Fruit fly (Drosophila melanogaster): ENCODE measurements around the gene Cp7Fa.
A peak's percentile ranks its signal among the peaks of the same experiment; 100 is the strongest.

The Cp7Fa gene

DNA sequence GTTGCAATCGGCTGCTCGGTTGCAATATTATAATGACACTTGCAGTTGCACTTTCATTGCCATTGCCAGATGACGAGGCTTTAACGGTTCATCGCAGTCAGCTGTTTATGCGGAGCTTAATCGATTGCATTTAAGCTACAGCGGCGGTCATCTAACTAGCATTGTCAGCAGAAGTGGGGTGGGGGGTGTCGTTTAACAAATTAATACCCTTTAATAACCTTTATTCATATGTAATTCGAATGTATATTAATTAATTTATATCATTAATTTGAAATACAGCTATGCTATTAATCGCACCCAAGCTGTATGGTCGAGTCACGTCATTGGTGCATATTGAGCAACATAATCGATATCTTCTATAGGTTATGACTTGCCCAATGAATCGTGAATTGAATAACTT, 22.2 kb downstream of the Cp7Fa start:
- TF ChIP-seq CG8301 (tag; optimal IDR thresholded peaks at IDR 0.05) (peak; percentile 72), rn (GFP tag; IDR thresholded peaks at IDR 0.05) (no peak; the same call in 1 of the 2 replicates), gl (tag; optimal IDR thresholded peaks at IDR 0.05) (peak; percentile 36), Pif1B (GFP tag; optimal IDR thresholded peaks at IDR 0.05) (peak; percentile 78), CG10348 (GFP tag; IDR thresholded peaks at IDR 0.05) (no peak), CG13204 (GFP tag; optimal IDR thresholded peaks at IDR 0.05) (no peak), CG32121 (GFP tag; IDR thresholded peaks at IDR 0.05) (peak; percentile 85), CG8159 (tag; optimal IDR thresholded peaks at IDR 0.05) (peak; percentile 78), CG4496 (GFP tag; IDR thresholded peaks at IDR 0.05) (peak; percentile 93), Pif1A (GFP tag; optimal IDR thresholded peaks at IDR 0.05) (peak; percentile 73), Snoo (tag; optimal IDR thresholded peaks at IDR 0.05) (peak; percentile 77), CG17806 (tag; optimal IDR thresholded peaks at IDR 0.05) (peak; percentile 70), CG12605 (GFP tag; IDR thresholded peaks at IDR 0.05) (peak; percentile 87), Ets98B (GFP tag; IDR thresholded peaks at IDR 0.05) (peak; percentile 92), CG9948 (tag; optimal IDR thresholded peaks at IDR 0.05) (peak; percentile 69), CG15710 (tag; optimal IDR thresholded peaks at IDR 0.05) (peak; percentile 81), D1 (tag; optimal IDR thresholded peaks at IDR 0.05) (no peak), CG34367 (tag; optimal IDR thresholded peaks at IDR 0.05) (peak; percentile 65), fd96Ca (GFP tag; IDR thresholded peaks at IDR 0.05) (peak; percentile 92), CG14655 (GFP tag; optimal IDR thresholded peaks at IDR 0.05) (peak; percentile 79), EcR (GFP tag; optimal IDR thresholded peaks at IDR 0.05) (no peak)

DNA sequence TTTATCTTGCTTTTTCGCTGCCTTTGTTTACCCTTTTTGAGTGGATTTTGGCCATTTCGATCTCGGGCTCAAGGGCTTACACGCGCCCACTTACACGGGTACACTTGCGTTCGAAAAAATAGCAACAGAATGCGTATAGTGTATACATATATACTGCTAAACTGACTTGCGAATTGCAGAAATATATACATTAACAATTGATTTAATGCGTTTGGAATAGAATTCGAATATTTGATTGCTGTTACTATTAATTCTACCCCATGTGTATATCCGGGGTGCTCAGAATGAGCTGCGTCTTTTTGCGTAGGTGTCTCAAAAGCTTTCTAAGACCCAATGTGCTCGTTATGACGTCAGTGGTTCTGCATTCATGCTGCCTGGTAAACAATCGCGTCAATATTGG, 22.8 kb downstream of the Cp7Fa start:
- TF ChIP-seq EcR (GFP tag; optimal IDR thresholded peaks at IDR 0.05): no peak
- no peak for TF ChIP-seq CG13204 (GFP tag; optimal IDR thresholded peaks at IDR 0.05)
- no peak for TF ChIP-seq CG9948 (tag; optimal IDR thresholded peaks at IDR 0.05)
- no peak for TF ChIP-seq Pif1A (GFP tag; optimal IDR thresholded peaks at IDR 0.05)
- TF ChIP-seq CG15710 (tag; optimal IDR thresholded peaks at IDR 0.05): no peak
- TF ChIP-seq CG17806 (tag; optimal IDR thresholded peaks at IDR 0.05): no peak

DNA sequence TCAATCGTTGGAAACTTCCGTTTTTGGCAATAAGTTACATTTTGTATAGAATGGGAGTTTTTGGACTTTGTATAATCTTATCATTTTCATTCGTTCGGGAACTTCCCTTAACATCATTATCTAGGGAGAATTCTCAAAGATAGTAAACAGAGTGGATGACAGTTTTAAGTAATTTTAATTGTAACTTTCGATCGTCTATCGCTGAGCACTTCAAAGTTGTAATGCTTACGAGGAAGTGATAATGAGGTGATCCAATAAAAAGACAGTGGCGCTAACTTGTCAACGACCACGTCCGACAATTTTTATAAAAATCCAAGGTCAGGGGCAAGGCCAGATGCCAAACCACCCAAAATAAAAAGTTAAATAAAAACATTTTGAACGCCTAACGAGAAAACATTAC, 25.7 kb downstream of the Cp7Fa start:
- TF ChIP-seq Ets98B (GFP tag; IDR thresholded peaks at IDR 0.05): no peak
- TF ChIP-seq EcR (GFP tag; optimal IDR thresholded peaks at IDR 0.05): no peak
- no peak for TF ChIP-seq CG8301 (tag; optimal IDR thresholded peaks at IDR 0.05)
- TF ChIP-seq CG12605 (GFP tag; IDR thresholded peaks at IDR 0.05): no peak
- TF ChIP-seq CG13204 (GFP tag; optimal IDR thresholded peaks at IDR 0.05): no peak

DNA sequence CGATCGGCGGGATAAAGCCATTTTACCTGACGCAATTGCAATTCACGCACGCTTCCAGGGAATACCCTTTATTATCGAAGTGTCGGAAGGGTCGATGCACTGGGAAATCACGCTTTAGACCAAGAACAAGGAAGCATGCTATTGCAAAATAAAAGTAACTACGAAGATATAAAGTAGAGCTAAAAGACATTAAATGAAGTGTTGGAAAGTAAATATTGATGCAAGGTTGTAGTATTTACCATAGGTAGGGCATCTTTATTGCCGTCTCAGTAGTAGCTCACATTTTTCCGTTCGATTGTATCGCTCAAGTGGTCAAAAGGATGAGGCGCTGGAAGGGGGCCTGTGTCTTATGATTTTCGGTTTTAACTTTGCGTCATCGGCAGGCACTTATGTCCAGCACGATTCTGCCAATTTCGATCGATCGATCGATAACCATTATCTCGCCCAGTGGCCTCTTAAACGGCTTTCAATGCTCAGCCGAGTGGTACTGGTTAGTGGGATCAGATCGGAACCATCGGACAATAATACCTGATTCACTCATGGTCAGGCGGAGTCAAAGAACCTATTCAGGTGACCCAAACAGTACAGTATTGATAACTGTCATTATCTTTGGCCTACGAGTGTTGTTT, 27.0 kb downstream of the Cp7Fa start:
- no peak for TF ChIP-seq CG10348 (GFP tag; IDR thresholded peaks at IDR 0.05)
- no peak for TF ChIP-seq CG8301 (tag; optimal IDR thresholded peaks at IDR 0.05)
- TF ChIP-seq CG9948 (tag; optimal IDR thresholded peaks at IDR 0.05): no peak
- no peak for TF ChIP-seq CG14655 (GFP tag; optimal IDR thresholded peaks at IDR 0.05)
- no peak for TF ChIP-seq D1 (tag; optimal IDR thresholded peaks at IDR 0.05)
- no peak for TF ChIP-seq CG12605 (GFP tag; IDR thresholded peaks at IDR 0.05)
- no peak for TF ChIP-seq gl (tag; optimal IDR thresholded peaks at IDR 0.05)
- no peak for TF ChIP-seq Ets98B (GFP tag; IDR thresholded peaks at IDR 0.05)
- TF ChIP-seq CG17806 (tag; optimal IDR thresholded peaks at IDR 0.05): no peak
- TF ChIP-seq CG4496 (GFP tag; IDR thresholded peaks at IDR 0.05): no peak
- no peak for TF ChIP-seq Snoo (tag; optimal IDR thresholded peaks at IDR 0.05)
- peak; percentile 28 for TF ChIP-seq EcR (GFP tag; optimal IDR thresholded peaks at IDR 0.05)
- TF ChIP-seq CG34367 (tag; optimal IDR thresholded peaks at IDR 0.05): no peak
- TF ChIP-seq Pif1B (GFP tag; optimal IDR thresholded peaks at IDR 0.05): no peak
- TF ChIP-seq CG32121 (GFP tag; IDR thresholded peaks at IDR 0.05): no peak
- peak; percentile 5 for TF ChIP-seq CG15710 (tag; optimal IDR thresholded peaks at IDR 0.05)
- peak; percentile 43 for TF ChIP-seq CG8159 (tag; optimal IDR thresholded peaks at IDR 0.05)

DNA sequence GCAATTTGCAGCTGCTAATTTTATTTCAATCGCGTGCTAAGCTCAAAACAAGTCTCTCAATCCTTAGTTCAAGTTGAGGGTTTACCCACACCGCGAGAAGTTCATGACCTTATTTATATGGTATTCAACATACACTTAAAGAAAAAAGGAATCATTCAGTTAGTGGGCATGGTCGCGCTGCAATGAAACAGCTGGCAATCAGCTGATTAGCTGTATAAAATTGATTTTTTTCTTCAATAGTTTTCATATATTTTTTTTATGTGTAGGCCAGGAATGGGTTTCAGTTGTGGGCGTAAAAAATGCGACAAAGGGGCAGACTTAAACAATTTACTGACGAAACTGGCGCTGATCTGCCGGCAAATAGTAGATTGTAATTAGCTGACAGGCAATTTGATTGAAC, 28.5 kb downstream of the Cp7Fa start:
- TF ChIP-seq CG12605 (GFP tag; IDR thresholded peaks at IDR 0.05) (0 out of 2 replicates have a peak, but pooled peaks have one; percentile 14), Pif1A (GFP tag; optimal IDR thresholded peaks at IDR 0.05) (peak; percentile 7), CG4496 (GFP tag; IDR thresholded peaks at IDR 0.05) (peak; percentile 49; the same call in 1 of the 3 replicates), CG13204 (GFP tag; optimal IDR thresholded peaks at IDR 0.05) (no peak), Ets98B (GFP tag; IDR thresholded peaks at IDR 0.05) (peak; percentile 11; the same call in 1 of the 2 replicates)

DNA sequence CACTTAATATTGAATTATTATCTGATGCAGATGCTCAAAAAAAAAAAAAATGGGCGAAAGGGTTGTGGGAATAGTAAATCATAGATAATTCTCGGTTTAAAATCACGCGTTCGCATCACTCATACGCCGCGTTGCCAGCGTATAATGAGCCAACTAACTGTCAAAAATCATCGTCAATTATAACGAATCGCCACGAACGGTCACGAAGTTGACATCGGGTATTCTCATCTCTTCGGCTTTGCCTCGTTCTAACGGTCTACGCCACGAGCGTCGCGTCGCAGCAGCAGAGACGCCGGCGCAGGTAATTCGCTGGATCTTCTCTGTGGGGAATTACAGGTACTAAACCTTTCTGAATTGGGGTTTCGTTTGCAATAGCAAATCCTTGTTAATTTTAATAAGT, 30.7 kb downstream of the Cp7Fa start:
- no peak for TF ChIP-seq CG15710 (tag; optimal IDR thresholded peaks at IDR 0.05)
- TF ChIP-seq CG8301 (tag; optimal IDR thresholded peaks at IDR 0.05): no peak
- no peak for TF ChIP-seq rn (GFP tag; IDR thresholded peaks at IDR 0.05)
- TF ChIP-seq Ets98B (GFP tag; IDR thresholded peaks at IDR 0.05): no peak
- no peak for TF ChIP-seq D1 (tag; optimal IDR thresholded peaks at IDR 0.05)
- no peak for TF ChIP-seq CG10348 (GFP tag; IDR thresholded peaks at IDR 0.05)
- TF ChIP-seq CG14655 (GFP tag; optimal IDR thresholded peaks at IDR 0.05): no peak
- TF ChIP-seq CG8159 (tag; optimal IDR thresholded peaks at IDR 0.05): no peak
- TF ChIP-seq CG34367 (tag; optimal IDR thresholded peaks at IDR 0.05): no peak

DNA sequence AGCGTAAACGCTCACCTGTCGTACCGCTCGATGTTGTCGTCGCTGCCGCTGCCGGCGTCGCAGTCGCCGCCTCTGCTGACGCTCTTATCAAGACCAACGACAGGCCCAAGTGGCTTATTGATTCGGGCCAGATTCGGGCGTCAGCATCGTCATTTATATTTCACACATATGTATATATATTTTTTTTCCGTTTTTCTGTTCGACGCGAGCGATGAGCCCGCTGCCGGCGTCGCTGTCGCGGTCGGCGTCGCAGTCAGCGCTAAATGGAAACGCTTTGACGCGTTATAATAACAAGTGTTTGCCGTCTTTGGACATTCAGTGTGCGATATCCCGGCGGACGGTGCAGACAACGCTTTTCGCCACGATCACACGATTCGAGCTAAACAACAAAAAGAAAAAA, 31.4 kb downstream of the Cp7Fa start:
- TF ChIP-seq CG10348 (GFP tag; IDR thresholded peaks at IDR 0.05): no peak
- no peak for TF ChIP-seq CG14655 (GFP tag; optimal IDR thresholded peaks at IDR 0.05)
- no peak for TF ChIP-seq fd96Ca (GFP tag; IDR thresholded peaks at IDR 0.05)
- TF ChIP-seq CG8159 (tag; optimal IDR thresholded peaks at IDR 0.05): no peak
- no peak for TF ChIP-seq EcR (GFP tag; optimal IDR thresholded peaks at IDR 0.05)
- TF ChIP-seq CG34367 (tag; optimal IDR thresholded peaks at IDR 0.05): no peak
- TF ChIP-seq rn (GFP tag; IDR thresholded peaks at IDR 0.05): no peak

Data from whole organism, pupa.